Fruit fly (Drosophila melanogaster): ENCODE measurements around the gene mdu.

dm6 chrX:12540770-12541169 is 43.8 kb downstream of the mdu start:
- TF ChIP-seq CG5204 (GFP tag; optimal IDR thresholded peaks at IDR 0.05), result no peak
- no peak for TF ChIP-seq Crg-1 (GFP tag; optimal IDR thresholded peaks at IDR 0.05)
- TF ChIP-seq CG1620 (GFP tag; optimal IDR thresholded peaks at IDR 0.05), result no peak

Measured in whole organism, adult.